Fruit fly (Drosophila melanogaster): Measurements from ENCODE around the gene CG12986.

CG12986 gene

DNA sequence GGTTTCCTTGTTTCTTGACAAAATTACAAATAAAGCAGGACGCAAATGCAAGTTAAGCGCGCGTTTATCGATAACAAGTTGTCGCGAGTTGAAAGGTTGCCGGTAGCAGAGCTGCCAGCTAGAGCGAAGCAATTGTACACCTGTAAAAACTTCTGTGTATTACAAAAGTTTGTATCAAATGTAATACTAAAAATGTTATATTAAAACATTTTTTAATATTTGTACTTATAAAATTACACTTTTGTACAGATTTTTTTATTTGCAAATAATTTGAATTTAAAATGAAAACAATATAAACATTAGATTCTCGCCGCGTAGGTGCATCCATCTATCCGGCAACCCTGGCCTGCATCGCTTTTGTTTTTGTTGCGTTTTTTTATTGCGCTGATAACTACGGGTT, 25.1 kb upstream of the CG12986 start, which contains the start of the genes CG8142 and Ucp4A (continued):
- TF ChIP-seq Meics (GFP tag; optimal IDR thresholded peaks at IDR 0.05) (peak; percentile 92), ewg (GFP tag; optimal IDR thresholded peaks at IDR 0.05) (peak; percentile 72), ssp (GFP tag; IDR thresholded peaks at IDR 0.05) (peak; percentile 93), CG2712 (tag; optimal IDR thresholded peaks at IDR 0.05) (peak; percentile 94), CG3163 (GFP tag; optimal IDR thresholded peaks at IDR 0.05) (no peak), Jarid2 (GFP tag; optimal IDR thresholded peaks at IDR 0.05) (no peak), CG7745 (tag; optimal IDR thresholded peaks at IDR 0.05) (no peak), CG14441 (GFP tag; IDR thresholded peaks at IDR 0.05) (peak; percentile 97), CG1024 (GFP tag; IDR thresholded peaks at IDR 0.05) (peak; percentile 85), chinmo (GFP tag; IDR thresholded peaks at IDR 0.05; ENCODE audit: partially characterized antibody) (0 out of 4 replicates have a peak, but pooled peaks have one; percentile 52), psq (GFP tag; optimal IDR thresholded peaks at IDR 0.05) (peak; percentile 75), jing (GFP tag; optimal IDR thresholded peaks at IDR 0.05) (no peak), usp (GFP tag; optimal IDR thresholded peaks at IDR 0.05) (no peak), CG14710 (tag; optimal IDR thresholded peaks at IDR 0.05) (peak; percentile 94), CG30403 (GFP tag; optimal IDR thresholded peaks at IDR 0.05) (peak; percentile 95), Mrtf (GFP tag; IDR thresholded peaks at IDR 0.05) (peak; percentile 93), hkb (optimal IDR thresholded peaks at IDR 0.05) (peak; percentile 54), hkb (GFP tag; IDR thresholded peaks at IDR 0.05) (peak; percentile 89), CG11696 (GFP tag; IDR thresholded peaks at IDR 0.05) (peak; percentile 72), Scr (GFP tag; IDR thresholded peaks at IDR 0.05; ENCODE audit: partially characterized antibody) (peak; percentile 40), Pdp1 (GFP tag; optimal IDR thresholded peaks at IDR 0.05) (peak; percentile 49 to 65), CHES-1-like (GFP tag; optimal IDR thresholded peaks at IDR 0.05) (no peak), h (optimal IDR thresholded peaks at IDR 0.05) (no peak), CG2889 (GFP tag; IDR thresholded peaks at IDR 0.05) (peak; percentile 93), Trl (optimal IDR thresholded peaks at IDR 0.05) (no peak), Trl (GFP tag; optimal IDR thresholded peaks at IDR 0.05) (peak; percentile 44), cwo (GFP tag; optimal IDR thresholded peaks at IDR 0.05) (peak; percentile 81), CG4854 (GFP tag; optimal IDR thresholded peaks at IDR 0.05) (peak; percentile 60), run (tag; optimal IDR thresholded peaks at IDR 0.05) (peak; percentile 65), yki (optimal IDR thresholded peaks at IDR 0.05) (no peak), Optix (GFP tag; IDR thresholded peaks at IDR 0.05) (peak; percentile 91), CG14667 (GFP tag; IDR thresholded peaks at IDR 0.05) (peak; percentile 96), CG17829 (tag; optimal IDR thresholded peaks at IDR 0.05) (peak; percentile 94), ERR (GFP tag; optimal IDR thresholded peaks at IDR 0.05) (no peak), CG9876 (GFP tag; optimal IDR thresholded peaks at IDR 0.05) (no peak), seq (GFP tag; IDR thresholded peaks at IDR 0.05) (peak; percentile 93), CG4328 (GFP tag; optimal IDR thresholded peaks at IDR 0.05) (peak; percentile 85), H2.0 (GFP tag; IDR thresholded peaks at IDR 0.05) (peak; percentile 96), vnd (GFP tag; IDR thresholded peaks at IDR 0.05; ENCODE audit: partially characterized antibody) (no peak), Chrac-16 (GFP tag; optimal IDR thresholded peaks at IDR 0.05) (peak; percentile 92), Doc2 (GFP tag; IDR thresholded peaks at IDR 0.05) (peak; percentile 79), tap (tag; optimal IDR thresholded peaks at IDR 0.05) (peak; percentile 84), CG8765 (GFP tag; IDR thresholded peaks at IDR 0.05) (peak; percentile 88), CG10654 (GFP tag; optimal IDR thresholded peaks at IDR 0.05) (peak; percentile 91), CG15073 (GFP tag; optimal IDR thresholded peaks at IDR 0.05) (peak; percentile 53), shn (GFP tag; optimal IDR thresholded peaks at IDR 0.05) (peak; percentile 20), Oaz (GFP tag; IDR thresholded peaks at IDR 0.05) (peak; percentile 92), ac (GFP tag; optimal IDR thresholded peaks at IDR 0.05) (peak; percentile 18), bcd (GFP tag; optimal IDR thresholded peaks at IDR 0.05) (peak; percentile 93), Neu2 (GFP tag; optimal IDR thresholded peaks at IDR 0.05; ENCODE audit: borderline replicate concordance) (no peak), stwl (tag; optimal IDR thresholded peaks at IDR 0.05) (peak; percentile 80), HLHmδ (GFP tag; optimal IDR thresholded peaks at IDR 0.05) (no peak), HLH3B (GFP tag; IDR thresholded peaks at IDR 0.05) (peak; percentile 95)
